Worm (Caenorhabditis elegans) whole organism, early embryonic: ENCODE results near the gene C50F4.16.

Source experiments
- B0310.2 ChIP-seq: sonication (generic microtip); optimal IDR thresholded peaks from 2 replicates; lab custom pipeline; 2016; ENCODE audit warnings: mild to moderate bottlenecking, missing genetic modification characterization, missing compliant biosample characterization
- F13C5.2 ChIP-seq: sonication (generic microtip); optimal IDR thresholded peaks from 2 replicates; lab custom pipeline; 2017; ENCODE audit warnings: mild to moderate bottlenecking, missing genetic modification characterization, inconsistent platforms, missing compliant biosample characterization
- aly-1 ChIP-seq: sonication (generic microtip); optimal IDR thresholded peaks from 2 replicates; lab custom pipeline; 2016; ENCODE audit warnings: missing genetic modification characterization, missing compliant biosample characterization
- ama-1 ChIP-seq: fragments of 150-350 bp; optimal IDR thresholded peaks from 2 replicates; lab custom pipeline; 2014
- ceh-13 ChIP-seq: fragments of 200-800 bp; sonication (Bioruptor generic); optimal IDR thresholded peaks from 2 replicates; lab custom pipeline; 2018; ENCODE audit warnings: mild to moderate bottlenecking, missing genetic modification characterization, missing compliant biosample characterization
- ceh-36 ChIP-seq: sonication (generic microtip); optimal IDR thresholded peaks from 2 replicates; lab custom pipeline; 2016; ENCODE audit warnings: missing genetic modification characterization, inconsistent platforms, missing compliant biosample characterization
- ets-7 ChIP-seq: sonication (generic microtip); optimal IDR thresholded peaks from 2 replicates; lab custom pipeline; 2016; ENCODE audit warnings: missing genotype, missing genetic modification characterization, missing compliant biosample characterization
- flt-1 ChIP-seq: fragments of 200-800 bp; sonication (Bioruptor generic); IDR thresholded peaks from 2 replicates; pipeline ENCODE4 v1.3.6; 2022; ENCODE audit warnings: missing genetic modification characterization, missing compliant biosample characterization
- hmbx-1 ChIP-seq: sonication (generic microtip); optimal IDR thresholded peaks from 2 replicates; lab custom pipeline; 2016; ENCODE audit warnings: mild to moderate bottlenecking, missing genetic modification characterization, missing compliant biosample characterization
- hmg-4 ChIP-seq: fragments of 200-800 bp; sonication (Bioruptor generic); optimal IDR thresholded peaks from 2 replicates; lab custom pipeline; 2018; ENCODE audit warnings: mild to moderate bottlenecking, missing genetic modification characterization, missing compliant biosample characterization
- hnd-1 ChIP-seq: sonication (generic microtip); optimal IDR thresholded peaks from 2 replicates; lab custom pipeline; 2016; ENCODE audit warnings: missing genetic modification characterization, missing compliant biosample characterization
- pes-1 ChIP-seq: fragments of 200-800 bp; sonication (Bioruptor generic); IDR thresholded peaks from 2 replicates; pipeline ENCODE4 v1.3.6; 2022; ENCODE audit warnings: missing genetic modification reagents, missing genetic modification characterization, missing compliant biosample characterization
- scrt-1 ChIP-seq: fragments of 200-800 bp; sonication (Bioruptor generic); IDR thresholded peaks from 2 replicates; pipeline ENCODE4 v1.3.6; 2022; ENCODE audit warnings: missing genetic modification characterization, missing compliant biosample characterization
- sea-1 ChIP-seq: fragments of 200-800 bp; sonication (Bioruptor generic); conservative IDR thresholded peaks from 2 replicates; pipeline ENCODE4 v1.3.6; 2022; ENCODE audit warnings: missing genetic modification characterization, missing compliant biosample characterization
- tbx-11 ChIP-seq: fragments of 200-800 bp; sonication (Bioruptor generic); IDR thresholded peaks from 2 replicates; pipeline ENCODE4 v1.3.6; 2022; ENCODE audit warnings: missing genetic modification characterization, missing compliant biosample characterization
- tbx-37 ChIP-seq: fragments of 200-800 bp; sonication (Bioruptor generic); conservative IDR thresholded peaks from 2 replicates; pipeline ENCODE4 v1.3.6; 2022; ENCODE audit warnings: missing genetic modification reagents, missing genetic modification characterization, missing compliant biosample characterization
- tra-4 ChIP-seq: sonication (generic microtip); optimal IDR thresholded peaks from 2 replicates; lab custom pipeline; 2017; ENCODE audit warnings: missing genetic modification characterization, missing compliant biosample characterization

C50F4.16 gene

ce11 chrV:9550313-9550712 lies 8.9 kb upstream of the C50F4.16 start, which contains the start of gene ehbp-1:
Gene ehbp-1, plus strand, starts transcription at chrV:9550644.
- no peak for TF ChIP-seq B0310.2
- TF ChIP-seq F13C5.2 (tag; lab: Kevin White, UChicago) = no peak
- TF ChIP-seq ets-7 (tag; lab: Kevin White, UChicago) = no peak

ce11 chrV:9549459-9549858 lies 8.1 kb upstream of the C50F4.16 start, which contains the start of gene nstp-10:
Gene nstp-10, minus strand, starts transcription at chrV:9549836.
- no peak for TF ChIP-seq hnd-1 (tag; lab: Kevin White, UChicago)
- TF ChIP-seq ceh-36 (tag; lab: Kevin White, UChicago) = no peak
- TF ChIP-seq pes-1 (GFP tag; lab: Robert Waterston, UW) = no peak
- no peak for TF ChIP-seq sea-1
- no peak for TF ChIP-seq ceh-13 (GFP tag; lab: Kevin White, UChicago)
- no peak for TF ChIP-seq ama-1 (lab: Kevin White, UChicago)
- no peak for TF ChIP-seq aly-1 (tag; lab: Kevin White, UChicago)
- no peak for TF ChIP-seq ets-7 (tag; lab: Kevin White, UChicago)
- no peak for TF ChIP-seq F13C5.2 (tag; lab: Kevin White, UChicago)
- TF ChIP-seq tbx-11 (GFP tag; lab: Robert Waterston, UW) = no peak

ce11 chrV:9546860-9547269 lies 5.5 kb upstream of the C50F4.16 start, which contains the start of gene his-37:
Gene his-37, plus strand, starts transcription at chrV:9547105.
- TF ChIP-seq tra-4 (tag; lab: Kevin White, UChicago) (peak; percentile 41), pes-1 (GFP tag; lab: Robert Waterston, UW) (peak; percentile 53; the same call in 1 of the 2 replicates), ceh-36 (tag; lab: Kevin White, UChicago) (no peak), flt-1 (GFP tag; lab: Robert Waterston, UW) (peak; percentile 61), hmg-4 (GFP tag; lab: Kevin White, UChicago) (peak; percentile 64), hnd-1 (tag; lab: Kevin White, UChicago) (no peak), ama-1 (lab: Kevin White, UChicago) (no peak), tbx-37 (GFP tag; lab: Robert Waterston, UW) (0 out of 2 replicates have a peak, but pooled peaks have one; percentile 34), sea-1 (no peak), hmbx-1 (tag; lab: Kevin White, UChicago) (peak; percentile 16), F13C5.2 (tag; lab: Kevin White, UChicago) (peak; percentile 41)

- TF ChIP-seq hmg-4 (GFP tag; lab: Kevin White, UChicago) (no peak), pes-1 (GFP tag; lab: Robert Waterston, UW) (peak; percentile 58)
Observed at ce11 chrV:9546042-9546581, 4.7 kb upstream of the C50F4.16 start, which contains the start of gene C50F4.6. Gene C50F4.6, plus strand, starts transcription at chrV:9546092.

ce11 chrV:9545238-9545709 lies 3.9 kb upstream of the C50F4.16 start, which contains the start of the genes his-35 and his-41:
Gene his-35, minus strand, starts transcription at chrV:9545288.
Gene his-41, plus strand, starts transcription at chrV:9545536.
- no peak for TF ChIP-seq ceh-36 (tag; lab: Kevin White, UChicago)
- no peak for TF ChIP-seq B0310.2
- TF ChIP-seq pes-1 (GFP tag; lab: Robert Waterston, UW) = no peak

ce11 chrV:9544176-9544632 lies 2.8 kb upstream of the C50F4.16 start, which contains the start of gene mdf-1:
Gene mdf-1, minus strand, starts transcription at chrV:9544226.
- TF ChIP-seq flt-1 (GFP tag; lab: Robert Waterston, UW) (peak; percentile 39; the same call in 1 of the 2 replicates), F13C5.2 (tag; lab: Kevin White, UChicago) (peak; percentile 31), tbx-11 (GFP tag; lab: Robert Waterston, UW) (no peak), ceh-36 (tag; lab: Kevin White, UChicago) (no peak)

ce11 chrV:9539638-9540037 lies 1.8 kb downstream of the C50F4.16 start, which contains the start of gene C50F4.12:
Gene C50F4.12, minus strand, starts transcription at chrV:9539738.
- TF ChIP-seq ama-1 (lab: Kevin White, UChicago) (no peak), tbx-11 (GFP tag; lab: Robert Waterston, UW) (no peak), hmg-4 (GFP tag; lab: Kevin White, UChicago) (no peak), aly-1 (tag; lab: Kevin White, UChicago) (no peak), ets-7 (tag; lab: Kevin White, UChicago) (no peak), B0310.2 (no peak), F13C5.2 (tag; lab: Kevin White, UChicago) (no peak), tbx-37 (GFP tag; lab: Robert Waterston, UW) (no peak), scrt-1 (GFP tag; lab: Robert Waterston, UW) (no peak), ceh-36 (tag; lab: Kevin White, UChicago) (no peak), pes-1 (GFP tag; lab: Robert Waterston, UW) (no peak), hmbx-1 (tag; lab: Kevin White, UChicago) (no peak), ceh-13 (GFP tag; lab: Kevin White, UChicago) (no peak), sea-1 (no peak), tra-4 (tag; lab: Kevin White, UChicago) (no peak), hnd-1 (tag; lab: Kevin White, UChicago) (no peak), flt-1 (GFP tag; lab: Robert Waterston, UW) (no peak)

- TF ChIP-seq tbx-37 (GFP tag; lab: Robert Waterston, UW) (no peak), hmbx-1 (tag; lab: Kevin White, UChicago) (no peak), hnd-1 (tag; lab: Kevin White, UChicago) (no peak), tbx-11 (GFP tag; lab: Robert Waterston, UW) (no peak), tra-4 (tag; lab: Kevin White, UChicago) (no peak), flt-1 (GFP tag; lab: Robert Waterston, UW) (no peak), B0310.2 (no peak), ceh-36 (tag; lab: Kevin White, UChicago) (no peak), pes-1 (GFP tag; lab: Robert Waterston, UW) (no peak)
Observed at ce11 chrV:9536505-9536904, 4.9 kb downstream of the C50F4.16 start, which contains the start of gene C50F4.4. Gene C50F4.4, plus strand, starts transcription at chrV:9536771.
